Fruit fly (Drosophila melanogaster): ENCODE results near the gene CG8668.

- TF ChIP-seq Sin3A (optimal IDR thresholded peaks at IDR 0.05) (no peak), h (optimal IDR thresholded peaks at IDR 0.05) (no peak), psq (optimal IDR thresholded peaks at IDR 0.05) (no peak), insv (optimal IDR thresholded peaks at IDR 0.05) (no peak)
Observed at dm6 chr2L:8126849-8127602, at the start of gene CG8668, which contains the start of gene CG12375.
